Worm (Caenorhabditis elegans) whole organism, early embryonic: ENCODE results near the gene pgp-8.

ENCODE experiments used
- B0310.2 ChIP-seq: sonication (generic microtip); optimal IDR thresholded peaks from 2 replicates; lab custom pipeline; 2016; ENCODE audit warnings: mild to moderate bottlenecking, missing genetic modification characterization, missing compliant biosample characterization
- F13C5.2 ChIP-seq: sonication (generic microtip); optimal IDR thresholded peaks from 2 replicates; lab custom pipeline; 2017; ENCODE audit warnings: mild to moderate bottlenecking, missing genetic modification characterization, inconsistent platforms, missing compliant biosample characterization
- aly-1 ChIP-seq: sonication (generic microtip); optimal IDR thresholded peaks from 2 replicates; lab custom pipeline; 2016; ENCODE audit warnings: missing genetic modification characterization, missing compliant biosample characterization
- ama-1 ChIP-seq: fragments of 150-350 bp; optimal IDR thresholded peaks from 2 replicates; lab custom pipeline; 2014
- ceh-13 ChIP-seq: fragments of 200-800 bp; sonication (Bioruptor generic); optimal IDR thresholded peaks from 2 replicates; lab custom pipeline; 2018; ENCODE audit warnings: mild to moderate bottlenecking, missing genetic modification characterization, missing compliant biosample characterization
- ceh-36 ChIP-seq: sonication (generic microtip); optimal IDR thresholded peaks from 2 replicates; lab custom pipeline; 2016; ENCODE audit warnings: missing genetic modification characterization, inconsistent platforms, missing compliant biosample characterization
- ets-7 ChIP-seq: sonication (generic microtip); optimal IDR thresholded peaks from 2 replicates; lab custom pipeline; 2016; ENCODE audit warnings: missing genotype, missing genetic modification characterization, missing compliant biosample characterization
- flt-1 ChIP-seq: fragments of 200-800 bp; sonication (Bioruptor generic); IDR thresholded peaks from 2 replicates; pipeline ENCODE4 v1.3.6; 2022; ENCODE audit warnings: missing genetic modification characterization, missing compliant biosample characterization
- hmbx-1 ChIP-seq: sonication (generic microtip); optimal IDR thresholded peaks from 2 replicates; lab custom pipeline; 2016; ENCODE audit warnings: mild to moderate bottlenecking, missing genetic modification characterization, missing compliant biosample characterization
- hmg-4 ChIP-seq: fragments of 200-800 bp; sonication (Bioruptor generic); optimal IDR thresholded peaks from 2 replicates; lab custom pipeline; 2018; ENCODE audit warnings: mild to moderate bottlenecking, missing genetic modification characterization, missing compliant biosample characterization
- hnd-1 ChIP-seq: sonication (generic microtip); optimal IDR thresholded peaks from 2 replicates; lab custom pipeline; 2016; ENCODE audit warnings: missing genetic modification characterization, missing compliant biosample characterization
- pes-1 ChIP-seq: fragments of 200-800 bp; sonication (Bioruptor generic); IDR thresholded peaks from 2 replicates; pipeline ENCODE4 v1.3.6; 2022; ENCODE audit warnings: missing genetic modification reagents, missing genetic modification characterization, missing compliant biosample characterization
- scrt-1 ChIP-seq: fragments of 200-800 bp; sonication (Bioruptor generic); IDR thresholded peaks from 2 replicates; pipeline ENCODE4 v1.3.6; 2022; ENCODE audit warnings: missing genetic modification characterization, missing compliant biosample characterization
- sea-1 ChIP-seq: fragments of 200-800 bp; sonication (Bioruptor generic); conservative IDR thresholded peaks from 2 replicates; pipeline ENCODE4 v1.3.6; 2022; ENCODE audit warnings: missing genetic modification characterization, missing compliant biosample characterization
- tbx-11 ChIP-seq: fragments of 200-800 bp; sonication (Bioruptor generic); IDR thresholded peaks from 2 replicates; pipeline ENCODE4 v1.3.6; 2022; ENCODE audit warnings: missing genetic modification characterization, missing compliant biosample characterization
- tbx-37 ChIP-seq: fragments of 200-800 bp; sonication (Bioruptor generic); conservative IDR thresholded peaks from 2 replicates; pipeline ENCODE4 v1.3.6; 2022; ENCODE audit warnings: missing genetic modification reagents, missing genetic modification characterization, missing compliant biosample characterization
- tra-4 ChIP-seq: sonication (generic microtip); optimal IDR thresholded peaks from 2 replicates; lab custom pipeline; 2017; ENCODE audit warnings: missing genetic modification characterization, missing compliant biosample characterization

Gene pgp-8

DNA sequence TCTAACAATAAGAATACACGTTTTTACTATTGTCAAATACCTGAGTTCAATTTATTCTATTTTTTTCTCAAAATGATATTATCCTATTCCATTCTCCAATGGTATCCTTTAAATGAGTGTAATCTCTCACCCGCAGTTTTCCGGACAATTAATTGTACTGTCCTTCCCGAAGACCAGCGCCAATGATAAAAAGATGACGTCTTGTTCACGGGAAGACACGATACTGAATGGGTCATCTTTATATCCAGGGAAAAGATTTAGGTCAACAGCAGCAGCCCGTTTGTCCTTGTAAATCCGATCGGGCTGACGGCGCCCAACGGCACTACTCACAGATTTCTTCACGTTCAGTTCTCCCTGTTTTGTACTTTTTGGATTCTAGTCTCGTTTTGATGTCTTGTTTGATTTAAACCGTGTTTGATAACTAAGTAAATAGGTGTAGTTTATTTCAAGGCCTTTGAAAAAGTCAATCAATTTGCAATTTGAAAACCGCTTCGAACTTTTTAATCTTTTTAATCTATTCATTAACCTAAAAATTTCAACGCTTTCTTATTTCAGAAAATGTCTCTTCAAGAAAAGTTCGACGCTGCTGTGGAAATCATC lies 38.6 kb upstream of the pgp-8 start, which contains the start of gene acbp-3:
Gene acbp-3, plus strand, starts transcription at position 550 of the 600 bp plus-strand sequence.
- TF ChIP-seq ama-1 (lab: Kevin White, UChicago) (no peak), hnd-1 (tag; lab: Kevin White, UChicago) (no peak), ceh-36 (tag; lab: Kevin White, UChicago) (no peak), scrt-1 (no peak), ets-7 (no peak)

DNA sequence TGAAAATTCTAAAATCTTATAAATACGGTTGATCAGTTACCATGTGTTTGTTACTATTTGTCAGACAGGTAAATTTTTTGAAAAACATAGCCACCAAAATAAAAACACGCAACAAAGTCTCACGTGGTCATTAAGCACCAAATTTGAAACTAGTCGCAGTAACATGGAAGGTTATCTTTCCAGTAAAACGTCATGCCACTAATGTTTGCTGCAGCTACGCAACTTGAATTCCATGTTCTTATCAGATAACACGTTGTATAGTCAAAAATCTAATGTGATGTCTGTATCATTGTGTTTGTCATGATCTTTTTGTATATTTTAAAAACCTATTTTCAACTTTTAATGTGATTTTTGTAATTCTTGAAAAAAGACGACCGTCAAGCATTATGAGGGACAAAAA lies 37.5 kb upstream of the pgp-8 start:
- TF ChIP-seq tbx-11 (GFP tag; lab: Robert Waterston, UW) = no peak
- TF ChIP-seq sea-1 (GFP tag; lab: Robert Waterston, UW) = no peak
- no peak for TF ChIP-seq aly-1 (tag; lab: Kevin White, UChicago)
- TF ChIP-seq tbx-37 (GFP tag; lab: Robert Waterston, UW) = no peak
- TF ChIP-seq hmbx-1 (tag; lab: Kevin White, UChicago) = no peak
- TF ChIP-seq ceh-36 (tag; lab: Kevin White, UChicago) = no peak
- no peak for TF ChIP-seq ets-7
- no peak for TF ChIP-seq B0310.2 (tag; lab: Kevin White, UChicago)
- no peak for TF ChIP-seq scrt-1

DNA sequence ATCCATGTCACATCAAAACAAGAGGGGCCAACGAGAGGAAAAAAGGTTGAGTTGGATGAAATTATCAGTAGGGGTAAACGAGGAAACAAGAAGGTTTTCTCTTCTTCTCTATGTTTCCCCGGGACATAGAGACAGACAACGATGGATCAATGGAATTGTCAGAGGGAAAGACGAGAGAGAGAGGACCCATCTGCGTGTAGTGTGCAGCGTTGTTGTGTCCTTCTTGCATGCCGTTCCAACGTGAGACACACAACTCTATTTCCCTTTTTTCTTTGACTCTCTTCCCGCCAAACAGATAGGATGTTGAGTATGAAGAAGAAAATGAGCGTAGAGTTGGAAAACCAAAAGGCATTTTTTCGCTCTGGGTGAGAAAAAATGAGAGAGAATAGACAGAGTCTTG lies 36.7 kb upstream of the pgp-8 start:
- TF ChIP-seq F13C5.2 (tag; lab: Kevin White, UChicago) = peak; percentile 16
- TF ChIP-seq scrt-1 = no peak
- TF ChIP-seq hmg-4 (GFP tag; lab: Kevin White, UChicago) = peak; percentile 85

DNA sequence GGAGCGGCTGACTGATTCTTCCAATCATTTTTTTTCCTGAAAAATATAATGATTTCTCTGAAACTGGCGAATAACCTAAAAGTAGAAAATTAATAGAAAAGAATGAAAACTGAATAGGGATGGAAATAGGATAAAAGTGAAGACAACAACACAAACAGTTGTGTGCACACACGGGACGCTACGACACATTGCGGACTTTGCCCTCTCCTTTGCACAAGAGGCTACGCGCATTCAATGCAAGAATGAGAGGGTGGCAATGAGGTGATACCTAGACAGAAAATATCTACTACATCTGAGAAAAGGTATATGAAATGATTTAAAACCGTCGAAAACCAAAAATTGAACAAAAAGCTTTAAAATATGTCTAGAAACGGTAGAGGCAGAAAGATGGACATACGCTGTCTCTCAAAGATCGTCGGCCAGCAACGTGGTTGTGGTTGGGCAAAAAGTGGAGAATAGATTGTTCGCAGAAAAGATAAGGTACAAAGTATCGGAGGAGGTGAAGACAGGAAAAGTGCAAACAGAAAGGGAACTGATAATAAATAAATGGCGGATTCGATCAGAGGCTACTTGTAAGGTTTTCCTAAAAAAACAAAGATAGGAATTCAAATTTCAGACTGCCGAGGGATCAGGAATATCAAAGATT lies 36.0 kb upstream of the pgp-8 start, which contains the start of gene suca-1:
Gene suca-1, minus strand, starts transcription at position 36 of the 646 bp plus-strand sequence.
- TF ChIP-seq B0310.2 (tag; lab: Kevin White, UChicago) = no peak
- TF ChIP-seq hmg-4 (GFP tag; lab: Kevin White, UChicago) = no peak
- TF ChIP-seq tra-4 (tag; lab: Kevin White, UChicago) = no peak
- TF ChIP-seq sea-1 (GFP tag; lab: Robert Waterston, UW) = peak; percentile 77
- TF ChIP-seq tbx-11 (GFP tag; lab: Robert Waterston, UW) = no peak
- 0 out of 2 replicates have a peak, but pooled peaks have one; percentile 46 for TF ChIP-seq flt-1
- TF ChIP-seq ama-1 (lab: Kevin White, UChicago) = no peak
- TF ChIP-seq ets-7 = no peak
- TF ChIP-seq scrt-1 = no peak
- TF ChIP-seq F13C5.2 (tag; lab: Kevin White, UChicago) = peak; percentile 43
- TF ChIP-seq hnd-1 (tag; lab: Kevin White, UChicago) = no peak
- no peak for TF ChIP-seq pes-1 (GFP tag; lab: Robert Waterston, UW)
- TF ChIP-seq tbx-37 (GFP tag; lab: Robert Waterston, UW) = no peak
- TF ChIP-seq ceh-36 (tag; lab: Kevin White, UChicago) = peak; percentile 39
- no peak for TF ChIP-seq ceh-13
- no peak for TF ChIP-seq hmbx-1 (tag; lab: Kevin White, UChicago)
- no peak for TF ChIP-seq aly-1 (tag; lab: Kevin White, UChicago)

DNA sequence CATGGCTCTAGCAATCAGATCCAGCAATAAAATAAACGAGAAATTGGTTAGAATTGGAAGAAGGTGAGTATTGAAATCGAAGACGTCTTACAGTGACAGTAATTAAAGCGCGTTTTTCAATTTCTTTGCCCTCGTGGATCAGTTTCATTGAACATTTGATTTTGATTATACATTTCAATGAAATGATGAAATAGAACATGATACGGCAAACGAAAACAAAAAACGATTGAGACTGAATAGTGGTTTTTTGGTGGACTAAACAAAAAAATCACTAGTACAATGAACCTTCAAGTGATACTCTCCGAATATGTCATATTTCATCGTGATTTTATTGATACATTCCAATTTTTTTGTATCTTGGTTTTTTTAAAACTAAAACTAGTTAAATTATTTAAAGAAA lies 32.3 kb upstream of the pgp-8 start, which contains the start of gene haly-1:
Gene haly-1, minus strand, starts transcription at position 101 of the 400 bp plus-strand sequence.
- no peak for TF ChIP-seq sea-1 (GFP tag; lab: Robert Waterston, UW)
- no peak for TF ChIP-seq ceh-36 (tag; lab: Kevin White, UChicago)
- no peak for TF ChIP-seq ama-1 (lab: Kevin White, UChicago)
- TF ChIP-seq ets-7 = no peak
- TF ChIP-seq F13C5.2 (tag; lab: Kevin White, UChicago) = no peak
- TF ChIP-seq scrt-1 = no peak

DNA sequence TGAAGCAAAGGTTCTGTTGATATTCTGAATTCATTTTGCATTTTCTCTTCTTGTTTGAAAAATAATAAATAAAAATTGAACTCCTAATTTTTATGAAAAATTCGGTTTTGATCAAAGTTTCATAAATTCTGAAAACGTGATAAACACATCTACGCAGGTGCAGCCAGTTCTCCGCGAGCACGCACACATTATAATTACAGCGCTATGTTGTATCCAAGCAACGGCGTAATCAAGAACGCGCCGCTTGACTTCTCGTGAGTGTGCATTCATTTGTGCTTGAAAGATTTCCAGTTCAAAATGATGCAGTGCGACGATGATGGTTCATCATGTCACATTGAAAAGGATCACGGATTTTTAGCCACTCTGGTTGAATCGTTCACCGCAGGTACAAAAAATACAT lies 27.7 kb upstream of the pgp-8 start, which contains the start of gene F47B10.3:
Gene F47B10.3, plus strand, starts transcription at position 301 of the 400 bp plus-strand sequence.
- TF ChIP-seq tbx-11 (GFP tag; lab: Robert Waterston, UW) (no peak), tbx-37 (GFP tag; lab: Robert Waterston, UW) (no peak), ama-1 (lab: Kevin White, UChicago) (no peak), ceh-13 (no peak), tra-4 (tag; lab: Kevin White, UChicago) (no peak), B0310.2 (tag; lab: Kevin White, UChicago) (no peak), ets-7 (no peak), sea-1 (GFP tag; lab: Robert Waterston, UW) (no peak), aly-1 (tag; lab: Kevin White, UChicago) (no peak), hnd-1 (tag; lab: Kevin White, UChicago) (no peak), ceh-36 (tag; lab: Kevin White, UChicago) (no peak), scrt-1 (no peak), hmbx-1 (tag; lab: Kevin White, UChicago) (no peak), hmg-4 (GFP tag; lab: Kevin White, UChicago) (no peak), F13C5.2 (tag; lab: Kevin White, UChicago) (no peak), flt-1 (no peak), pes-1 (GFP tag; lab: Robert Waterston, UW) (no peak)

DNA sequence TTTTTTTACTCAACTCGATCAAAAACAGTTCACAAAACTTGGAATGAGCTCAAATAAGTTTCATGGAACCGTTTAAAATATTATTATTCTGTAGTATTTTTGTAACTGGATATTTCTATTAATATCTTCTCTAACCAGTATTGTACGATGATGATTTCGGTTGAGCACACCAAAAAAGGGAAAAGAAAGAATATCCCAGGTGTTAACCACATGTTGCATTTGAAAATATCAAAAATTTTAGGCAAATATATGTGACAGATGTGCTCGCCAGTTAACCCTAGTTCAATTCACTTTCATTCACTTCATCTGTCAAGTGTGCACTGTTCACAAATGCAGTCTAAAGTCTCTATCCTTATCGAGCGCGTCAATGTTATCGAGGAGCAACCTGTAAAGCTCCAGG lies 26.7 kb upstream of the pgp-8 start, which contains the start of gene F47B10.4:
Gene F47B10.4, plus strand, starts transcription at position 301 of the 400 bp plus-strand sequence.
- TF ChIP-seq F13C5.2 (tag; lab: Kevin White, UChicago) = no peak
- TF ChIP-seq tra-4 (tag; lab: Kevin White, UChicago) = no peak
- no peak for TF ChIP-seq tbx-37 (GFP tag; lab: Robert Waterston, UW)
- no peak for TF ChIP-seq ceh-36 (tag; lab: Kevin White, UChicago)
- no peak for TF ChIP-seq ama-1 (lab: Kevin White, UChicago)
- no peak for TF ChIP-seq B0310.2 (tag; lab: Kevin White, UChicago)
- no peak for TF ChIP-seq aly-1 (tag; lab: Kevin White, UChicago)
- no peak for TF ChIP-seq ets-7
- TF ChIP-seq hnd-1 (tag; lab: Kevin White, UChicago) = no peak
- no peak for TF ChIP-seq sea-1 (GFP tag; lab: Robert Waterston, UW)
- TF ChIP-seq hmbx-1 (tag; lab: Kevin White, UChicago) = no peak
- no peak for TF ChIP-seq pes-1 (GFP tag; lab: Robert Waterston, UW)
- no peak for TF ChIP-seq ceh-13
- no peak for TF ChIP-seq scrt-1
- no peak for TF ChIP-seq flt-1
- TF ChIP-seq hmg-4 (GFP tag; lab: Kevin White, UChicago) = no peak
- no peak for TF ChIP-seq tbx-11 (GFP tag; lab: Robert Waterston, UW)
